Worm (Caenorhabditis elegans) whole organism, late embryonic: ENCODE results near the gene jhdm-1.

ENCODE experiments used
- C08G9.2 ChIP-seq: sonication (generic microtip); optimal IDR thresholded peaks from 2 replicates; lab custom pipeline; 2016; ENCODE audit warnings: mild to moderate bottlenecking, missing genetic modification characterization, moderate library complexity, missing compliant biosample characterization
- C38D4.7 ChIP-seq: fragments of 200-800 bp; sonication (Bioruptor generic); optimal IDR thresholded peaks from 2 replicates; lab custom pipeline; 2018; ENCODE audit warnings: mild to moderate bottlenecking, missing genetic modification characterization, moderate library complexity, missing compliant biosample characterization
- F13H6.1 ChIP-seq: sonication (generic microtip); optimal IDR thresholded peaks from 2 replicates; lab custom pipeline; 2016; ENCODE audit warnings: missing genetic modification characterization, missing compliant biosample characterization
- K02D7.2 ChIP-seq: sonication (generic microtip); optimal IDR thresholded peaks from 2 replicates; lab custom pipeline; 2017; ENCODE audit warnings: mild to moderate bottlenecking, missing genetic modification characterization, missing compliant biosample characterization
- Y22D7AL.16 ChIP-seq: sonication (generic microtip); optimal IDR thresholded peaks from 2 replicates; lab custom pipeline; 2016; ENCODE audit warnings: missing genetic modification characterization, missing compliant biosample characterization
- ahr-1 ChIP-seq: sonication (generic microtip); optimal IDR thresholded peaks from 2 replicates; lab custom pipeline; 2016; ENCODE audit warnings: missing genetic modification characterization, missing compliant biosample characterization
- ama-1 ChIP-seq: fragments of 150-350 bp; optimal IDR thresholded peaks from 2 replicates; lab custom pipeline; 2014
- ceh-19 ChIP-seq: fragments of 200-800 bp; sonication (Bioruptor generic); optimal IDR thresholded peaks from 2 replicates; lab custom pipeline; 2018; ENCODE audit warnings: mild to moderate bottlenecking, missing genetic modification characterization, missing compliant biosample characterization
- ceh-22 ChIP-seq: sonication (generic microtip); optimal IDR thresholded peaks from 2 replicates; lab custom pipeline; 2017; ENCODE audit warnings: missing biosample characterization, missing genetic modification characterization
- ceh-24 ChIP-seq: sonication (generic microtip); optimal IDR thresholded peaks from 2 replicates; lab custom pipeline; 2016; ENCODE audit warnings: mild to moderate bottlenecking, missing genetic modification characterization, missing compliant biosample characterization
- ceh-30 ChIP-seq: fragments of 150-350 bp; optimal IDR thresholded peaks from 2 replicates; lab custom pipeline; 2014; ENCODE audit warnings: missing biosample characterization, missing genetic modification characterization
- ceh-31 ChIP-seq: sonication (generic microtip); optimal IDR thresholded peaks from 2 replicates; lab custom pipeline; 2016; ENCODE audit warnings: missing genetic modification characterization, missing compliant biosample characterization
- ceh-45 ChIP-seq: fragments of 200-800 bp; sonication (Bioruptor generic); IDR thresholded peaks from 2 replicates; pipeline ENCODE4 v1.3.6; 2022; ENCODE audit warnings: missing genetic modification reagents, missing genetic modification characterization, missing compliant biosample characterization
- ceh-6 ChIP-seq: fragments of 200-800 bp; sonication (Bioruptor generic); optimal IDR thresholded peaks from 2 replicates; lab custom pipeline; 2018; ENCODE audit warnings: mild to moderate bottlenecking, missing genetic modification characterization, missing compliant biosample characterization
- ceh-9 ChIP-seq: sonication (generic microtip); optimal IDR thresholded peaks from 2 replicates; lab custom pipeline; 2016; ENCODE audit warnings: mild to moderate bottlenecking, missing genetic modification characterization, inconsistent platforms, missing compliant biosample characterization
- che-1 ChIP-seq: sonication (generic microtip); optimal IDR thresholded peaks from 2 replicates; lab custom pipeline; 2016; ENCODE audit warnings: mild to moderate bottlenecking, missing genetic modification characterization, missing compliant biosample characterization
- ets-4 ChIP-seq: sonication (generic microtip); optimal IDR thresholded peaks from 2 replicates; lab custom pipeline; 2016; ENCODE audit warnings: missing genetic modification characterization, missing compliant biosample characterization
- fax-1 ChIP-seq: sonication (generic microtip); optimal IDR thresholded peaks from 2 replicates; lab custom pipeline; 2016; ENCODE audit warnings: missing genotype, missing genetic modification characterization, missing compliant biosample characterization
- fkh-10 ChIP-seq: fragments of 150-350 bp; optimal IDR thresholded peaks from 2 replicates; lab custom pipeline; 2014; ENCODE audit warnings: missing biosample characterization, missing genetic modification reagents, missing genetic modification characterization
- gmeb-2 ChIP-seq: sonication (generic microtip); optimal IDR thresholded peaks from 2 replicates; lab custom pipeline; 2016; ENCODE audit warnings: missing genetic modification characterization, inconsistent platforms, missing compliant biosample characterization
- hlh-15 ChIP-seq: sonication (generic microtip); optimal IDR thresholded peaks from 2 replicates; lab custom pipeline; 2016; ENCODE audit warnings: missing genetic modification characterization, missing compliant biosample characterization
- hlh-6 ChIP-seq: sonication (generic microtip); optimal IDR thresholded peaks from 2 replicates; lab custom pipeline; 2016; ENCODE audit warnings: missing genotype, missing genetic modification characterization, missing compliant biosample characterization
- hlh-8 ChIP-seq: sonication (generic microtip); optimal IDR thresholded peaks from 2 replicates; lab custom pipeline; 2016; ENCODE audit warnings: missing genotype, missing genetic modification characterization, missing compliant biosample characterization
- lim-6 ChIP-seq: sonication (generic microtip); optimal IDR thresholded peaks from 2 replicates; lab custom pipeline; 2016; ENCODE audit warnings: missing genetic modification characterization, missing compliant biosample characterization
- lin-11 ChIP-seq: fragments of 200-800 bp; sonication (Bioruptor generic); optimal IDR thresholded peaks from 2 replicates; lab custom pipeline; 2018; ENCODE audit warnings: mild to moderate bottlenecking, missing genetic modification characterization, missing compliant biosample characterization
- nfya-1 ChIP-seq: sonication (generic microtip); optimal IDR thresholded peaks from 2 replicates; lab custom pipeline; 2017; ENCODE audit warnings: missing genetic modification characterization, mild to moderate bottlenecking, missing compliant biosample characterization, antibody characterized with exemption, moderate library complexity
- nhr-232 ChIP-seq: sonication (generic microtip); optimal IDR thresholded peaks from 2 replicates; lab custom pipeline; 2016; ENCODE audit warnings: missing genetic modification characterization, missing compliant biosample characterization
- odd-2 ChIP-seq: sonication (generic microtip); optimal IDR thresholded peaks from 2 replicates; lab custom pipeline; 2017; ENCODE audit warnings: antibody characterized with exemption, mild to moderate bottlenecking, missing genetic modification characterization, missing compliant biosample characterization
- pag-3 ChIP-seq: sonication (generic microtip); optimal IDR thresholded peaks from 2 replicates; lab custom pipeline; 2016; ENCODE audit warnings: missing compliant biosample characterization, missing genetic modification characterization, borderline replicate concordance
- pha-4 ChIP-seq: fragments of 150-350 bp; optimal IDR thresholded peaks from 2 replicates; lab custom pipeline; 2018; ENCODE audit warnings: missing biosample characterization, missing genetic modification reagents, missing genetic modification characterization
- pqm-1 ChIP-seq: sonication (generic microtip); optimal IDR thresholded peaks from 2 replicates; lab custom pipeline; 2016; ENCODE audit warnings: missing genetic modification characterization, missing compliant biosample characterization
- ref-2 ChIP-seq: sonication (generic microtip); optimal IDR thresholded peaks from 2 replicates; lab custom pipeline; 2016; ENCODE audit warnings: missing genetic modification characterization, missing compliant biosample characterization
- rnt-1 ChIP-seq: sonication (generic microtip); optimal IDR thresholded peaks from 2 replicates; lab custom pipeline; 2016; ENCODE audit warnings: missing genetic modification characterization, missing compliant biosample characterization
- sox-2 ChIP-seq: fragments of 200-800 bp; sonication (Bioruptor generic); IDR thresholded peaks from 2 replicates; pipeline ENCODE4 v1.3.6; 2022; ENCODE audit warnings: missing genetic modification reagents, missing genetic modification characterization, missing compliant biosample characterization
- tbx-7 ChIP-seq: sonication (generic microtip); optimal IDR thresholded peaks from 2 replicates; lab custom pipeline; 2016; ENCODE audit warnings: missing genotype, missing genetic modification characterization, missing compliant biosample characterization
- unc-42 ChIP-seq: sonication (generic microtip); optimal IDR thresholded peaks from 2 replicates; lab custom pipeline; 2016; ENCODE audit warnings: missing genotype, missing genetic modification characterization, missing compliant biosample characterization
- unc-86 ChIP-seq: sonication (generic microtip); optimal IDR thresholded peaks from 2 replicates; lab custom pipeline; 2016; ENCODE audit warnings: missing genetic modification characterization, missing compliant biosample characterization

Gene jhdm-1

ce11 chrIII:6453665-6454064 is 618 bp upstream of the jhdm-1 start (continued):
- no peak for TF ChIP-seq ceh-9
- peak; percentile 56 for TF ChIP-seq unc-42 (tag; lab: Kevin White, UChicago)
- TF ChIP-seq K02D7.2 (tag; lab: Kevin White, UChicago), result no peak
- TF ChIP-seq F13H6.1 (tag; lab: Kevin White, UChicago), result peak; percentile 54
- peak; percentile 77 for TF ChIP-seq ceh-19
- TF ChIP-seq ceh-22 (tag; lab: Kevin White, UChicago), result no peak
- peak; percentile 26 for TF ChIP-seq lim-6 (tag; lab: Kevin White, UChicago)
- no peak for TF ChIP-seq pha-4 (tag; lab: Kevin White, UChicago)
- no peak for TF ChIP-seq fkh-10 (GFP tag; lab: Kevin White, UChicago)
- peak; percentile 5 for TF ChIP-seq hlh-15
- TF ChIP-seq ceh-30 (tag; lab: Kevin White, UChicago), result peak; percentile 37
- no peak for TF ChIP-seq tbx-7 (tag; lab: Kevin White, UChicago)
- TF ChIP-seq sox-2 (GFP tag; lab: Robert Waterston, UW), result 0 out of 2 replicates have a peak, but pooled peaks have one; percentile 23
- peak; percentile 31 for TF ChIP-seq unc-86 (tag; lab: Kevin White, UChicago)
- TF ChIP-seq hlh-6 (tag; lab: Kevin White, UChicago), result no peak
- TF ChIP-seq ceh-6 (GFP tag; lab: Kevin White, UChicago), result no peak
- TF ChIP-seq che-1 (tag; lab: Kevin White, UChicago), result peak; percentile 22
- TF ChIP-seq ama-1, result no peak
- TF ChIP-seq odd-2 (tag; lab: Kevin White, UChicago), result no peak
- TF ChIP-seq fax-1 (tag; lab: Kevin White, UChicago), result peak; percentile 40
- TF ChIP-seq gmeb-2, result peak; percentile 55
- TF ChIP-seq nhr-232 (tag; lab: Kevin White, UChicago), result peak; percentile 28
- no peak for TF ChIP-seq C08G9.2 (tag; lab: Kevin White, UChicago)
- no peak for TF ChIP-seq ceh-24 (tag; lab: Kevin White, UChicago)
- TF ChIP-seq nfya-1 (tag; lab: Kevin White, UChicago), result peak; percentile 83
- no peak for TF ChIP-seq Y22D7AL.16
- peak; percentile 41 for TF ChIP-seq rnt-1 (tag; lab: Kevin White, UChicago)
- peak; percentile 75 for TF ChIP-seq ceh-31 (tag; lab: Kevin White, UChicago)
- TF ChIP-seq hlh-8 (tag; lab: Kevin White, UChicago), result peak; percentile 11
- no peak for TF ChIP-seq ceh-45 (GFP tag; lab: Robert Waterston, UW)
- TF ChIP-seq pqm-1 (tag; lab: Kevin White, UChicago), result peak; percentile 32
- TF ChIP-seq lin-11 (tag; lab: Kevin White, UChicago), result peak; percentile 5
- TF ChIP-seq, all 69 proteins: peak for 44

ce11 chrIII:6459820-6460219 is 5.5 kb downstream of the jhdm-1 start, which contains the start of gene algn-1:
TSS of gene algn-1 (plus strand) at chrIII:6460120.
- no peak for TF ChIP-seq C38D4.7 (GFP tag; lab: Kevin White, UChicago)

DNA sequence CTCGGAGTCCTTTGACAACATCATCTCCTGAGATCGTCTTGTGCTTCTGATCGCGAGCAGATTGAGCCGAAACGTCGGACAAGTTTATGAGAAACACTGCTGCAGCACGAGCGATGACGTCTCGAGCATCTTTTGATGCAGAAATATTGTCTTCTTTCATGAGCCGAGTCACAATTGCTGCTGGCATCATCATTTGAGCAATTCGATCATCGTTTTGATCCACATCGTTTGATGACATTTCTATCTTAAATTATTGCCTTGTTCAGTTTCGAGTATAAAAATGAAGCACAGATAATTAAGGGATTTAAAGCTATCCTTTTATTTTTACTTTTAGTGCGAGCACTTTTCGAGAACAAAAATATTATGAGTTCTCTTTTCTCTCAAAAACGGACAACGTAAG is 8.3 kb downstream of the jhdm-1 start, which contains the start of gene T26A5.8:
TSS of gene T26A5.8 (minus strand) at position 247 of the 400 bp plus-strand sequence.
- TF ChIP-seq ahr-1 (tag; lab: Kevin White, UChicago) (no peak), ets-4 (tag; lab: Kevin White, UChicago) (no peak), fax-1 (tag; lab: Kevin White, UChicago) (no peak), lin-11 (tag; lab: Kevin White, UChicago) (no peak), rnt-1 (tag; lab: Kevin White, UChicago) (no peak), pag-3 (tag; lab: Kevin White, UChicago) (no peak)

DNA sequence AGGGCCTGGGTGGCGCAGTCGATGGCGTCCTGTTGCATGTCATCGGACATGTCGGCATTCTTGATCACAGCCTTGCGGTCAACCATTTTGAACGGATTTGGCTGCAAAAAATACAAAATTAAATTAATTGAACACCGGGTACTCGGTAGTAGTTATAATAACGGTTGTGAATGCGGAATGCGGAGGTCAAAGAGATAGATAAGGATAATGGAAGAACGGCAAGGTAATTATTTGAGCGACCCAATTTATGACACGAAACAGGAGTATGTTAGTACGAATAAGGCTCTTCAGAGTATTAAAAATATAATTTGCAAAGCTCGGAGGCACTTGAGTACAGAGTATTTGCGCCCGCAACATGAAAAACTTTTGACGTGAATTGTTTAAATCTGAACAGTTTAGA is 9.4 kb downstream of the jhdm-1 start, which contains the start of gene dlc-1:
TSS of gene dlc-1 (minus strand) at position 101 of the 400 bp plus-strand sequence.
- TF ChIP-seq fkh-10 (GFP tag; lab: Kevin White, UChicago), result no peak
- no peak for TF ChIP-seq ceh-31 (tag; lab: Kevin White, UChicago)
- no peak for TF ChIP-seq ref-2 (tag; lab: Kevin White, UChicago)
- TF ChIP-seq Y22D7AL.16, result no peak
- no peak for TF ChIP-seq sox-2 (GFP tag; lab: Robert Waterston, UW)
- TF ChIP-seq, all 69 proteins: peak for 0
